Worm (Caenorhabditis elegans) whole organism, L1 larva: ENCODE results near the gene nars-2.

Experiments
- C16A3.4 ChIP-seq: fragments of 150-350 bp; optimal IDR thresholded peaks from 2 replicates; lab custom pipeline; 2014; ENCODE audit warnings: missing biosample characterization, missing genetic modification characterization
- C34B4.2 ChIP-seq: sonication (generic microtip); optimal IDR thresholded peaks from 2 replicates; lab custom pipeline; 2017; ENCODE audit warnings: mild to moderate bottlenecking, missing genetic modification characterization, missing compliant biosample characterization
- aly-2 ChIP-seq: fragments of 150-350 bp; optimal IDR thresholded peaks from 2 replicates; lab custom pipeline; 2014; ENCODE audit warnings: missing biosample characterization, missing genetic modification characterization
- ama-1 ChIP-seq: fragments of 150-350 bp; optimal IDR thresholded peaks from 2 replicates; lab custom pipeline; 2014
- ceh-63 ChIP-seq: fragments of 200-800 bp; sonication (Bioruptor generic); optimal IDR thresholded peaks from 2 replicates; lab custom pipeline; 2018; ENCODE audit warnings: mild to moderate bottlenecking, missing genetic modification characterization, missing compliant biosample characterization
- ceh-88 ChIP-seq: fragments of 200-800 bp; sonication (Bioruptor generic); IDR thresholded peaks from 2 replicates; pipeline ENCODE4 v1.3.6; 2022; ENCODE audit warnings: missing genetic modification characterization, missing compliant biosample characterization
- ceh-90 ChIP-seq: sonication (generic microtip); optimal IDR thresholded peaks from 2 replicates; lab custom pipeline; 2016; ENCODE audit warnings: missing genetic modification characterization, missing compliant biosample characterization
- dpl-1 ChIP-seq, 3 experiments: fragments of 150-350 bp in 2 of 3; sonication (generic microtip) in 1 of 3; optimal IDR thresholded peaks; 2 replicates each; lab custom pipeline; 2014 to 2017; ENCODE audit warnings: missing biosample characterization in 3 of 3, missing genetic modification characterization in 3 of 3, missing genetic modification reagents in 3 of 3
- egl-13 ChIP-seq: sonication (generic microtip); optimal IDR thresholded peaks from 2 replicates; lab custom pipeline; 2016; ENCODE audit warnings: missing genotype, missing genetic modification reagents, missing genetic modification characterization, missing compliant biosample characterization
- egl-27 ChIP-seq, 2 experiments: fragments of 150-350 bp in 1 of 2; sonication (generic microtip); optimal IDR thresholded peaks; 3 replicates each; lab custom pipeline; 2017 to 2018; ENCODE audit warnings: missing biosample characterization in 2 of 2, missing genetic modification characterization in 2 of 2, missing genetic modification reagents in 2 of 2
- elt-2 ChIP-seq: sonication (generic microtip); optimal IDR thresholded peaks from 2 replicates; lab custom pipeline; 2016; ENCODE audit warnings: missing genetic modification characterization, mild to moderate bottlenecking, inconsistent platforms, missing compliant biosample characterization, missing genetic modification reagents
- elt-3 ChIP-seq, 6 experiments: fragments of 150-350 bp in 1 of 6; sonication (generic microtip); optimal IDR thresholded peaks; 2 replicates each; lab custom pipeline; 2017 to 2018; ENCODE audit warnings: missing biosample characterization in 6 of 6, missing genetic modification characterization in 6 of 6, inconsistent platforms in 1 of 6
- ets-5 ChIP-seq: fragments of 200-800 bp; sonication (Bioruptor generic); IDR thresholded peaks from 2 replicates; pipeline ENCODE4 v1.3.6; 2022; ENCODE audit warnings: missing genetic modification characterization, missing compliant biosample characterization
- fos-1 ChIP-seq: fragments of 150-350 bp; optimal IDR thresholded peaks from 2 replicates; lab custom pipeline; 2014; ENCODE audit warnings: missing biosample characterization, missing genetic modification characterization
- hlh-4 ChIP-seq: sonication (generic microtip); optimal IDR thresholded peaks from 2 replicates; lab custom pipeline; 2016; ENCODE audit warnings: mild to moderate bottlenecking, missing genetic modification characterization, missing compliant biosample characterization
- lin-15B ChIP-seq: fragments of 150-350 bp; sonication (generic microtip); optimal IDR thresholded peaks from 3 replicates; lab custom pipeline; 2014; ENCODE audit warnings: missing biosample characterization, missing genetic modification characterization
- lin-35 ChIP-seq, 2 experiments: fragments of 150-350 bp; optimal IDR thresholded peaks; 2 replicates each; lab custom pipeline; 2014; ENCODE audit warnings: missing biosample characterization in 2 of 2, missing genetic modification characterization in 2 of 2, missing genetic modification reagents in 2 of 2
- lin-39 ChIP-seq: fragments of 150-350 bp; optimal IDR thresholded peaks from 2 replicates; lab custom pipeline; 2014; ENCODE audit warnings: missing biosample characterization, missing genetic modification reagents, missing genetic modification characterization
- mab-9 ChIP-seq: fragments of 200-800 bp; sonication (Bioruptor generic); IDR thresholded peaks from 2 replicates; pipeline ENCODE4 v1.3.6; 2022; ENCODE audit warnings: missing genetic modification reagents, missing genetic modification characterization, missing compliant biosample characterization
- mdl-1 ChIP-seq, 2 experiments: fragments of 150-350 bp; optimal IDR thresholded peaks; 2 replicates each; lab custom pipeline; 2014 to 2017; ENCODE audit warnings: missing biosample characterization in 2 of 2, missing genetic modification characterization in 2 of 2, inconsistent platforms in 1 of 2
- mef-2 ChIP-seq: fragments of 150-350 bp; optimal IDR thresholded peaks from 2 replicates; lab custom pipeline; 2014; ENCODE audit warnings: missing biosample characterization, missing genetic modification characterization
- nhr-20 ChIP-seq: sonication (generic microtip); optimal IDR thresholded peaks from 2 replicates; lab custom pipeline; 2016; ENCODE audit warnings: mild to moderate bottlenecking, missing genetic modification characterization, missing compliant biosample characterization
- nhr-28 ChIP-seq: fragments of 150-350 bp; optimal IDR thresholded peaks from 2 replicates; lab custom pipeline; 2014; ENCODE audit warnings: missing biosample characterization, missing genetic modification characterization
- nhr-76 ChIP-seq: sonication (generic microtip); optimal IDR thresholded peaks from 2 replicates; lab custom pipeline; 2017; ENCODE audit warnings: missing biosample characterization, missing genetic modification characterization
- nhr-77 ChIP-seq: fragments of 150-350 bp; optimal IDR thresholded peaks from 2 replicates; lab custom pipeline; 2014; ENCODE audit warnings: missing biosample characterization, missing genetic modification characterization
- nhr-84 ChIP-seq: sonication (generic microtip); optimal IDR thresholded peaks from 2 replicates; lab custom pipeline; 2017; ENCODE audit warnings: missing biosample characterization, missing genetic modification characterization
- nhr-85 ChIP-seq: sonication (generic microtip); peaks from one replicate; lab custom pipeline; 2016; ENCODE audit warnings: missing genetic modification characterization, inconsistent platforms, missing compliant biosample characterization
- nhr-90 ChIP-seq: sonication (generic microtip); optimal IDR thresholded peaks from 2 replicates; lab custom pipeline; 2016; ENCODE audit warnings: mild to moderate bottlenecking, missing genetic modification characterization, missing compliant biosample characterization; ENCODE audit not compliant: poor library complexity
- pax-3 ChIP-seq: fragments of 200-800 bp; sonication (Bioruptor generic); optimal IDR thresholded peaks from 2 replicates; lab custom pipeline; 2018; ENCODE audit warnings: mild to moderate bottlenecking, missing genetic modification characterization, moderate library complexity, missing compliant biosample characterization
- pqm-1 ChIP-seq: sonication (generic microtip); optimal IDR thresholded peaks from 3 replicates; lab custom pipeline; 2017; ENCODE audit warnings: missing biosample characterization, missing genetic modification characterization
- rnt-1 ChIP-seq: sonication (generic microtip); optimal IDR thresholded peaks from 2 replicates; lab custom pipeline; 2016; ENCODE audit warnings: mild to moderate bottlenecking, missing genetic modification characterization, moderate library complexity, missing compliant biosample characterization
- skn-1 ChIP-seq: fragments of 150-350 bp; optimal IDR thresholded peaks from 2 replicates; lab custom pipeline; 2014; ENCODE audit warnings: missing biosample characterization, missing genetic modification characterization
- sptf-1 ChIP-seq: fragments of 150-350 bp; optimal IDR thresholded peaks from 2 replicates; lab custom pipeline; 2014; ENCODE audit warnings: missing biosample characterization, missing genetic modification characterization
- tbx-2 ChIP-seq: sonication (generic microtip); optimal IDR thresholded peaks from 2 replicates; lab custom pipeline; 2016; ENCODE audit warnings: missing genetic modification characterization, missing compliant biosample characterization
- tlp-1 ChIP-seq: fragments of 150-350 bp; optimal IDR thresholded peaks from 2 replicates; lab custom pipeline; 2014; ENCODE audit warnings: missing biosample characterization, missing genetic modification characterization
- unc-30 ChIP-seq: sonication (generic microtip); optimal IDR thresholded peaks from 2 replicates; lab custom pipeline; 2017; ENCODE audit warnings: missing biosample characterization, missing genetic modification characterization
- unc-62 ChIP-seq: fragments of 150-350 bp; optimal IDR thresholded peaks from 2 replicates; lab custom pipeline; 2014; ENCODE audit warnings: missing biosample characterization, missing genetic modification reagents, missing genetic modification characterization
- unc-98 ChIP-seq: fragments of 200-800 bp; sonication (Bioruptor generic); IDR thresholded peaks from 2 replicates; pipeline ENCODE4 v1.3.6; 2022; ENCODE audit warnings: missing genetic modification characterization, missing compliant biosample characterization
- ztf-11 ChIP-seq, 2 experiments: sonication (generic microtip); optimal IDR thresholded peaks; 2 replicates each; lab custom pipeline; 2016 to 2017; ENCODE audit warnings: missing genetic modification characterization in 2 of 2, missing biosample characterization in 1 of 2, missing compliant biosample characterization in 1 of 2

Gene nars-2

DNA sequence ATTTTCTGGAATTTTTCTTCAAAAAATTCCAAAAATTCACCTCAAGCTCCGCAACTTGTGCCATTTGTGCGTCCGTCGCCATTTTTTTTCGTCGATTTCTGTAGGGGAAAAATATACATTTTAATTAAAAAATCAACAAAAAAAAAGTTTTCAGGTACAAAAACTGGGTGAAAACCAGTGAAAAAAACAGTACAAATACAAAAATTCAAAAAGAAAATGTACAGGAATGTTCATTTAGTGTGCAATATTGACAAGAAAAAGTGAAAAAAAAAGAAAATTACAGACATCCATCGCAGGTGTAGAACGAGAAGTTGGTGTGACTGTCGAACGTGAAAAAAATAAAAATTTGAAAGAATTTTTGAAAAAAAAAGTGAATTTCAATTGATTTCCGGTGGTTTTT, 2.2 kb upstream of the nars-2 start, which contains the start of gene tin-10:
Gene tin-10, minus strand, starts transcription at position 101 of the 400 bp plus-strand sequence.
- TF ChIP-seq dpl-1 (GFP tag; optimal IDR thresholded peaks at IDR 0.05; lab: Kevin White, UChicago): no peak
- no peak for TF ChIP-seq unc-30 (tag; lab: Kevin White, UChicago)
- TF ChIP-seq mab-9 (GFP tag; lab: Robert Waterston, UW): no peak
- TF ChIP-seq lin-39 (tag; lab: Kevin White, UChicago): no peak
- TF ChIP-seq unc-62 (GFP tag; lab: Kevin White, UChicago): no peak
- no peak for TF ChIP-seq ama-1 (lab: Kevin White, UChicago)
- no peak for TF ChIP-seq mef-2 (tag; lab: Kevin White, UChicago)
- TF ChIP-seq nhr-76 (tag; lab: Kevin White, UChicago): no peak
- no peak for TF ChIP-seq fos-1 (tag; lab: Kevin White, UChicago)
- TF ChIP-seq egl-13 (tag; lab: Kevin White, UChicago): no peak
- no peak for TF ChIP-seq skn-1 (tag; lab: Kevin White, UChicago)
- no peak for TF ChIP-seq nhr-77 (tag; lab: Kevin White, UChicago)
- TF ChIP-seq nhr-85 (tag; lab: Kevin White, UChicago): no peak
- TF ChIP-seq hlh-4 (tag; lab: Kevin White, UChicago): no peak
- no peak for TF ChIP-seq egl-27 (tag; optimal IDR thresholded peaks at IDR 0.05; lab: Kevin White, UChicago)
- TF ChIP-seq nhr-28 (tag; lab: Kevin White, UChicago): no peak
- no peak for TF ChIP-seq ceh-90 (tag; lab: Kevin White, UChicago)
- no peak for TF ChIP-seq tlp-1 (tag; lab: Kevin White, UChicago)
- TF ChIP-seq, all 84 proteins: peak for 0

DNA sequence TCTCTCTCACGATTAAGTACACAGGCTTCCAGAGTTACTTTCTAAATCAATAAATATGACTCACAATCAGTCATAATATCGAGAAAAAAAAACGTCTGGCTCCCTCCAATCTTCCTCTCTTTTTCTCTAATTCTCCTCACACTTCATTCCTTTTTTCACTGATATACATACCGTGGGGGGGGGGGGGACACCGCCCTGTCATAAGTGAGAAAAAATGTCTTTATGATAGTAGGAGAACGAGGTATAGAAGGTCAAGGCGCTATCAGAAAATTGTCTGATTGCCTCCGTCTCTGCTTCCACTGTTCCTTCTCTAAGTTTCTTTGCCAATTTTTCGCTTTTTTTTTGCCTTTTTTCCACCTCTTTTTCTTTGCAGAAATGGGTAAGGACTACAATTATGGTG, 4.1 kb downstream of the nars-2 start, which contains the start of gene Y66D12A.24:
Gene Y66D12A.24, plus strand, starts transcription at position 370 of the 400 bp plus-strand sequence.
- peak; percentile 24 for TF ChIP-seq elt-2 (tag; lab: Kevin White, UChicago)
- peak in 1 of 6 experiments; percentile 4 for TF ChIP-seq elt-3 (tag; optimal IDR thresholded peaks at IDR 0.05; lab: Kevin White, UChicago)
- TF ChIP-seq lin-15B (tag; lab: Kevin White, UChicago): no peak
- TF ChIP-seq nhr-84: no peak
- no peak for TF ChIP-seq ceh-90 (tag; lab: Kevin White, UChicago)
- TF ChIP-seq nhr-20 (tag; lab: Kevin White, UChicago): peak; percentile 5
- TF ChIP-seq tlp-1 (tag; lab: Kevin White, UChicago): no peak
- TF ChIP-seq sptf-1 (tag; lab: Kevin White, UChicago): no peak
- TF ChIP-seq tbx-2 (tag; lab: Kevin White, UChicago): peak; percentile 16
- no peak for TF ChIP-seq mdl-1 (tag; optimal IDR thresholded peaks at IDR 0.05; lab: Kevin White, UChicago)
- no peak for TF ChIP-seq nhr-28 (tag; lab: Kevin White, UChicago)
- TF ChIP-seq rnt-1 (tag; lab: Kevin White, UChicago): no peak
- no peak for TF ChIP-seq lin-39 (tag; lab: Kevin White, UChicago)
- TF ChIP-seq ceh-88: no peak
- TF ChIP-seq C16A3.4 (tag; lab: Kevin White, UChicago): no peak
- no peak for TF ChIP-seq ztf-11 (tag; optimal IDR thresholded peaks at IDR 0.05; lab: Kevin White, UChicago)
- no peak for TF ChIP-seq unc-98 (GFP tag; lab: Robert Waterston, UW)
- no peak for TF ChIP-seq ets-5 (GFP tag; lab: Robert Waterston, UW)
- TF ChIP-seq pqm-1 (tag; lab: Kevin White, UChicago): peak; percentile 42
- TF ChIP-seq aly-2 (tag; lab: Kevin White, UChicago): no peak
- TF ChIP-seq C34B4.2: no peak
- no peak for TF ChIP-seq dpl-1 (GFP tag; optimal IDR thresholded peaks at IDR 0.05; lab: Kevin White, UChicago)
- no peak for TF ChIP-seq ceh-63 (GFP tag; lab: Kevin White, UChicago)
- TF ChIP-seq fos-1 (tag; lab: Kevin White, UChicago): no peak
- no peak for TF ChIP-seq pax-3
- TF ChIP-seq nhr-90 (tag; lab: Kevin White, UChicago): peak; percentile 5
- TF ChIP-seq lin-35 (GFP tag; optimal IDR thresholded peaks at IDR 0.05; lab: Kevin White, UChicago): peak in 1 of 2 experiments; percentile 44
- TF ChIP-seq nhr-85 (tag; lab: Kevin White, UChicago): peak; percentile 32
